Worm (Caenorhabditis elegans): ENCODE results near the gene cdkl-1.

DNA sequence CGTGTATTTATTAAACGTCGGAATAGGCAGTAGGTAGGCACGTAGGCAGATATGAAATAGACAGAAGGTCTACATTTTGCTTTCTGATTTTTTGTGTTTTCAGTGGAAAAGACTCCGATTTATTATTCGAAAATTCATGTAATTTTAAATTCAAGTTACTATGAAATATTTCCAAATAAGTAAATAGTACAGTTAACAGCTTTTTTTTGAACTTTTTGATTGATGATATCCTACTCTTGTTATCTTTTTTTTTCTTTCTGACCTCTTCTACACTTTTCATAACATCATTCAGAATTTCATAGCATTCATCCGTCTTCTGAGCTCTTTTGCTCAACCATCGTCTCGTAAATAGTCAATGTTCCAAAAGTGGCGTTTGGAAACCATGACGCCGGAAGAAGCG lies at the start of gene cdkl-1:
- TF ChIP-seq nhr-77 (tag; optimal IDR thresholded peaks at IDR 0.05) (no peak), mep-1 (tag; optimal IDR thresholded peaks at IDR 0.05) (no peak), ceh-82 (tag; optimal IDR thresholded peaks at IDR 0.05) (no peak), lsy-2 (tag; optimal IDR thresholded peaks at IDR 0.05) (no peak), Y48G9A.11 (GFP tag; IDR thresholded peaks at IDR 0.05) (no peak), lin-15B (tag; optimal IDR thresholded peaks at IDR 0.05) (no peak), spr-1 (tag; optimal IDR thresholded peaks at IDR 0.05) (no peak), nhr-10 (tag; optimal IDR thresholded peaks at IDR 0.05) (no peak), fkh-10 (GFP tag; optimal IDR thresholded peaks at IDR 0.05) (no peak), hlh-11 (tag; optimal IDR thresholded peaks at IDR 0.05) (no peak), nhr-11 (tag; optimal IDR thresholded peaks at IDR 0.05) (no peak), jun-1 (tag; optimal IDR thresholded peaks at IDR 0.05) (no peak), daf-19 (GFP tag; conservative IDR thresholded peaks at IDR 0.05) (no peak)
